Fruit fly (Drosophila melanogaster): ENCODE data around the gene Wdr24.

The Wdr24 gene

dm6 chr3R:29785242-29785641 is 40.4 kb upstream of the Wdr24 start:
- no peak for TF ChIP-seq CG34367 (tag; optimal IDR thresholded peaks at IDR 0.05)
- no peak for TF ChIP-seq CG12605 (GFP tag; IDR thresholded peaks at IDR 0.05)
- no peak for TF ChIP-seq rn (GFP tag; IDR thresholded peaks at IDR 0.05)
- no peak for TF ChIP-seq gl (tag; optimal IDR thresholded peaks at IDR 0.05)
- no peak for TF ChIP-seq CG13204 (GFP tag; optimal IDR thresholded peaks at IDR 0.05)
- TF ChIP-seq CG10348 (GFP tag; IDR thresholded peaks at IDR 0.05) = no peak
- TF ChIP-seq Snoo (tag; optimal IDR thresholded peaks at IDR 0.05) = no peak
- no peak for TF ChIP-seq CG14655 (GFP tag; optimal IDR thresholded peaks at IDR 0.05)
- no peak for TF ChIP-seq Pif1A (GFP tag; optimal IDR thresholded peaks at IDR 0.05)
- no peak for TF ChIP-seq Ets98B (GFP tag; IDR thresholded peaks at IDR 0.05)
- no peak for TF ChIP-seq CG17806 (tag; optimal IDR thresholded peaks at IDR 0.05)

dm6 chr3R:29783210-29783609 is 38.3 kb upstream of the Wdr24 start:
- TF ChIP-seq CG13204 (GFP tag; optimal IDR thresholded peaks at IDR 0.05) (no peak), fd96Ca (GFP tag; IDR thresholded peaks at IDR 0.05) (no peak), CG9948 (tag; optimal IDR thresholded peaks at IDR 0.05) (no peak), CG12605 (GFP tag; IDR thresholded peaks at IDR 0.05) (no peak), D1 (tag; optimal IDR thresholded peaks at IDR 0.05) (no peak), CG14655 (GFP tag; optimal IDR thresholded peaks at IDR 0.05) (no peak), Pif1B (GFP tag; optimal IDR thresholded peaks at IDR 0.05) (no peak)

- TF ChIP-seq CG34367 (tag; optimal IDR thresholded peaks at IDR 0.05) = no peak
- peak; percentile 36 for TF ChIP-seq Snoo (tag; optimal IDR thresholded peaks at IDR 0.05)
- no peak for TF ChIP-seq CG14655 (GFP tag; optimal IDR thresholded peaks at IDR 0.05)
- TF ChIP-seq CG4496 (GFP tag; IDR thresholded peaks at IDR 0.05) = 0 out of 3 replicates have a peak, but pooled peaks have one; percentile 44
- TF ChIP-seq CG8301 (tag; optimal IDR thresholded peaks at IDR 0.05) = no peak
- TF ChIP-seq CG10348 (GFP tag; IDR thresholded peaks at IDR 0.05) = no peak
- TF ChIP-seq EcR (GFP tag; optimal IDR thresholded peaks at IDR 0.05) = peak; percentile 71
- peak; percentile 20 for TF ChIP-seq CG8159 (tag; optimal IDR thresholded peaks at IDR 0.05)
- TF ChIP-seq D1 (tag; optimal IDR thresholded peaks at IDR 0.05) = no peak
- peak; percentile 44; the same call in 1 of the 2 replicates for TF ChIP-seq CG32121 (GFP tag; IDR thresholded peaks at IDR 0.05)
- no peak for TF ChIP-seq rn (GFP tag; IDR thresholded peaks at IDR 0.05)
- TF ChIP-seq Ets98B (GFP tag; IDR thresholded peaks at IDR 0.05) = peak; percentile 49; the same call in 1 of the 2 replicates
- no peak for TF ChIP-seq Pif1A (GFP tag; optimal IDR thresholded peaks at IDR 0.05)
- peak; percentile 40 for TF ChIP-seq CG13204 (GFP tag; optimal IDR thresholded peaks at IDR 0.05)
- peak; percentile 0 for TF ChIP-seq Pif1B (GFP tag; optimal IDR thresholded peaks at IDR 0.05)
Observed at dm6 chr3R:29782367-29782766, 37.5 kb upstream of the Wdr24 start.

dm6 chr3R:29781874-29782273 is 37.0 kb upstream of the Wdr24 start:
- TF ChIP-seq Pif1B (GFP tag; optimal IDR thresholded peaks at IDR 0.05) (no peak), EcR (GFP tag; optimal IDR thresholded peaks at IDR 0.05) (no peak), CG10348 (GFP tag; IDR thresholded peaks at IDR 0.05) (no peak), gl (tag; optimal IDR thresholded peaks at IDR 0.05) (no peak), Snoo (tag; optimal IDR thresholded peaks at IDR 0.05) (no peak), CG17806 (tag; optimal IDR thresholded peaks at IDR 0.05) (no peak), CG14655 (GFP tag; optimal IDR thresholded peaks at IDR 0.05) (no peak), CG15710 (tag; optimal IDR thresholded peaks at IDR 0.05) (no peak), CG13204 (GFP tag; optimal IDR thresholded peaks at IDR 0.05) (no peak), CG32121 (GFP tag; IDR thresholded peaks at IDR 0.05) (no peak)

dm6 chr3R:29780402-29781029 is 35.6 kb upstream of the Wdr24 start, which contains the start of gene fig:
TSS of gene fig (minus strand) at chr3R:29780452.
- TF ChIP-seq D1 (tag; optimal IDR thresholded peaks at IDR 0.05) = no peak
- TF ChIP-seq Ets98B (GFP tag; IDR thresholded peaks at IDR 0.05) = no peak
- TF ChIP-seq CG4496 (GFP tag; IDR thresholded peaks at IDR 0.05) = no peak
- no peak for TF ChIP-seq Pif1B (GFP tag; optimal IDR thresholded peaks at IDR 0.05)
- TF ChIP-seq Pif1A (GFP tag; optimal IDR thresholded peaks at IDR 0.05) = no peak
- TF ChIP-seq CG8301 (tag; optimal IDR thresholded peaks at IDR 0.05) = no peak
- TF ChIP-seq CG9948 (tag; optimal IDR thresholded peaks at IDR 0.05) = no peak
- no peak for TF ChIP-seq CG32121 (GFP tag; IDR thresholded peaks at IDR 0.05)
- no peak for TF ChIP-seq CG14655 (GFP tag; optimal IDR thresholded peaks at IDR 0.05)
- no peak for TF ChIP-seq CG8159 (tag; optimal IDR thresholded peaks at IDR 0.05)
- TF ChIP-seq fd96Ca (GFP tag; IDR thresholded peaks at IDR 0.05) = no peak
- no peak for TF ChIP-seq gl (tag; optimal IDR thresholded peaks at IDR 0.05)

dm6 chr3R:29778985-29779298 is 34.0 kb upstream of the Wdr24 start:
- no peak for TF ChIP-seq fd96Ca (GFP tag; IDR thresholded peaks at IDR 0.05)

- TF ChIP-seq CG13204 (GFP tag; optimal IDR thresholded peaks at IDR 0.05) (peak; percentile 26), CG12605 (GFP tag; IDR thresholded peaks at IDR 0.05) (peak; percentile 33; the same call in 1 of the 2 replicates), CG4496 (GFP tag; IDR thresholded peaks at IDR 0.05) (0 out of 3 replicates have a peak, but pooled peaks have one; percentile 8), CG8159 (tag; optimal IDR thresholded peaks at IDR 0.05) (peak; percentile 66), CG8301 (tag; optimal IDR thresholded peaks at IDR 0.05) (peak; percentile 19), D1 (tag; optimal IDR thresholded peaks at IDR 0.05) (no peak), CG10348 (GFP tag; IDR thresholded peaks at IDR 0.05) (no peak), Pif1A (GFP tag; optimal IDR thresholded peaks at IDR 0.05) (peak; percentile 62), Pif1B (GFP tag; optimal IDR thresholded peaks at IDR 0.05) (peak; percentile 22), CG14655 (GFP tag; optimal IDR thresholded peaks at IDR 0.05) (peak; percentile 39), Ets98B (GFP tag; IDR thresholded peaks at IDR 0.05) (no peak; the same call in 1 of the 2 replicates), CG17806 (tag; optimal IDR thresholded peaks at IDR 0.05) (peak; percentile 36), CG9948 (tag; optimal IDR thresholded peaks at IDR 0.05) (peak; percentile 56), CG34367 (tag; optimal IDR thresholded peaks at IDR 0.05) (peak; percentile 39), CG32121 (GFP tag; IDR thresholded peaks at IDR 0.05) (no peak), gl (tag; optimal IDR thresholded peaks at IDR 0.05) (no peak), fd96Ca (GFP tag; IDR thresholded peaks at IDR 0.05) (0 out of 3 replicates have a peak, but pooled peaks have one; percentile 32), rn (GFP tag; IDR thresholded peaks at IDR 0.05) (no peak), Snoo (tag; optimal IDR thresholded peaks at IDR 0.05) (peak; percentile 60), CG15710 (tag; optimal IDR thresholded peaks at IDR 0.05) (peak; percentile 50), EcR (GFP tag; optimal IDR thresholded peaks at IDR 0.05) (peak; percentile 68)
Observed at dm6 chr3R:29778139-29778984, 33.5 kb upstream of the Wdr24 start.
